Worm (Caenorhabditis elegans) whole organism, late embryonic: Measurements from ENCODE around the gene fbxa-18.

Experiments used
- C08G9.2 ChIP-seq: sonication (generic microtip); optimal IDR thresholded peaks from 2 replicates; lab custom pipeline; 2016; ENCODE audit warnings: mild to moderate bottlenecking, missing genetic modification characterization, moderate library complexity, missing compliant biosample characterization
- C38D4.7 ChIP-seq: fragments of 200-800 bp; sonication (Bioruptor generic); optimal IDR thresholded peaks from 2 replicates; lab custom pipeline; 2018; ENCODE audit warnings: mild to moderate bottlenecking, missing genetic modification characterization, moderate library complexity, missing compliant biosample characterization
- K02D7.2 ChIP-seq: sonication (generic microtip); optimal IDR thresholded peaks from 2 replicates; lab custom pipeline; 2017; ENCODE audit warnings: mild to moderate bottlenecking, missing genetic modification characterization, missing compliant biosample characterization
- K09A11.1 ChIP-seq: sonication (generic microtip); optimal IDR thresholded peaks from 2 replicates; lab custom pipeline; 2017; ENCODE audit warnings: antibody characterized with exemption, mild to moderate bottlenecking, missing genetic modification characterization, missing compliant biosample characterization; ENCODE audit not compliant: insufficient read depth
- ahr-1 ChIP-seq: sonication (generic microtip); optimal IDR thresholded peaks from 2 replicates; lab custom pipeline; 2016; ENCODE audit warnings: missing genetic modification characterization, missing compliant biosample characterization
- ceh-14 ChIP-seq: sonication (generic microtip); optimal IDR thresholded peaks from 2 replicates; lab custom pipeline; 2016; ENCODE audit warnings: missing genotype, missing genetic modification characterization, missing compliant biosample characterization
- ceh-2 ChIP-seq: sonication (generic microtip); optimal IDR thresholded peaks from 2 replicates; lab custom pipeline; 2016; ENCODE audit warnings: missing genotype, missing genetic modification characterization, missing compliant biosample characterization
- ceh-24 ChIP-seq: sonication (generic microtip); optimal IDR thresholded peaks from 2 replicates; lab custom pipeline; 2016; ENCODE audit warnings: mild to moderate bottlenecking, missing genetic modification characterization, missing compliant biosample characterization
- ceh-30 ChIP-seq: fragments of 150-350 bp; optimal IDR thresholded peaks from 2 replicates; lab custom pipeline; 2014; ENCODE audit warnings: missing biosample characterization, missing genetic modification characterization
- ceh-31 ChIP-seq: sonication (generic microtip); optimal IDR thresholded peaks from 2 replicates; lab custom pipeline; 2016; ENCODE audit warnings: missing genetic modification characterization, missing compliant biosample characterization
- ceh-48 ChIP-seq: sonication (generic microtip); optimal IDR thresholded peaks from 2 replicates; lab custom pipeline; 2016; ENCODE audit warnings: missing genetic modification characterization, inconsistent platforms, missing compliant biosample characterization
- che-1 ChIP-seq: sonication (generic microtip); optimal IDR thresholded peaks from 2 replicates; lab custom pipeline; 2016; ENCODE audit warnings: mild to moderate bottlenecking, missing genetic modification characterization, missing compliant biosample characterization
- dmd-4 ChIP-seq: sonication (generic microtip); optimal IDR thresholded peaks from 2 replicates; lab custom pipeline; 2016; ENCODE audit warnings: borderline replicate concordance, missing genetic modification characterization, missing compliant biosample characterization
- elt-2 ChIP-seq: sonication (generic microtip); optimal IDR thresholded peaks from 2 replicates; lab custom pipeline; 2016; ENCODE audit warnings: missing genetic modification reagents, missing genetic modification characterization, missing compliant biosample characterization
- elt-4 ChIP-seq: sonication (generic microtip); optimal IDR thresholded peaks from 2 replicates; lab custom pipeline; 2016; ENCODE audit warnings: missing genetic modification characterization, missing compliant biosample characterization
- hlh-6 ChIP-seq: sonication (generic microtip); optimal IDR thresholded peaks from 2 replicates; lab custom pipeline; 2016; ENCODE audit warnings: missing genotype, missing genetic modification characterization, missing compliant biosample characterization
- hlh-8 ChIP-seq: sonication (generic microtip); optimal IDR thresholded peaks from 2 replicates; lab custom pipeline; 2016; ENCODE audit warnings: missing genotype, missing genetic modification characterization, missing compliant biosample characterization
- lin-11 ChIP-seq: fragments of 200-800 bp; sonication (Bioruptor generic); optimal IDR thresholded peaks from 2 replicates; lab custom pipeline; 2018; ENCODE audit warnings: mild to moderate bottlenecking, missing genetic modification characterization, missing compliant biosample characterization
- madf-2 ChIP-seq: sonication (generic microtip); optimal IDR thresholded peaks from 2 replicates; lab custom pipeline; 2017; ENCODE audit warnings: missing genetic modification characterization, missing compliant biosample characterization
- nfya-1 ChIP-seq: sonication (generic microtip); optimal IDR thresholded peaks from 2 replicates; lab custom pipeline; 2017; ENCODE audit warnings: missing genetic modification characterization, mild to moderate bottlenecking, missing compliant biosample characterization, antibody characterized with exemption, moderate library complexity
- pag-3 ChIP-seq: sonication (generic microtip); optimal IDR thresholded peaks from 2 replicates; lab custom pipeline; 2016; ENCODE audit warnings: missing compliant biosample characterization, missing genetic modification characterization, borderline replicate concordance
- pax-1 ChIP-seq: fragments of 150-350 bp; optimal IDR thresholded peaks from 2 replicates; lab custom pipeline; 2014; ENCODE audit warnings: missing biosample characterization, missing genetic modification characterization
- pha-2 ChIP-seq: sonication (generic microtip); optimal IDR thresholded peaks from 2 replicates; lab custom pipeline; 2017; ENCODE audit warnings: mild to moderate bottlenecking, missing genetic modification characterization, missing compliant biosample characterization
- pqm-1 ChIP-seq: sonication (generic microtip); optimal IDR thresholded peaks from 2 replicates; lab custom pipeline; 2016; ENCODE audit warnings: missing genetic modification characterization, missing compliant biosample characterization
- sdc-2 ChIP-seq: sonication (generic microtip); optimal IDR thresholded peaks from 2 replicates; lab custom pipeline; 2016; ENCODE audit warnings: missing genotype, missing genetic modification characterization, missing compliant biosample characterization
- sox-2 ChIP-seq: fragments of 200-800 bp; sonication (Bioruptor generic); IDR thresholded peaks from 2 replicates; pipeline ENCODE4 v1.3.6; 2022; ENCODE audit warnings: missing genetic modification reagents, missing genetic modification characterization, missing compliant biosample characterization
- sox-4 ChIP-seq: sonication (generic microtip); optimal IDR thresholded peaks from 2 replicates; lab custom pipeline; 2017; ENCODE audit warnings: mild to moderate bottlenecking, missing genetic modification characterization, inconsistent platforms, missing compliant biosample characterization
- tbx-2 ChIP-seq: sonication (generic microtip); optimal IDR thresholded peaks from 2 replicates; lab custom pipeline; 2016; ENCODE audit warnings: missing genetic modification characterization, missing compliant biosample characterization
- tbx-7 ChIP-seq: sonication (generic microtip); optimal IDR thresholded peaks from 2 replicates; lab custom pipeline; 2016; ENCODE audit warnings: missing genotype, missing genetic modification characterization, missing compliant biosample characterization
- unc-3 ChIP-seq, 2 experiments: fragments of 200-800 bp in 1 of 2; sonication (Bioruptor generic) in 1 of 2; sonication (generic microtip) in 1 of 2; conservative IDR thresholded peaks in 1 of 2; optimal IDR thresholded peaks in 1 of 2; 2 replicates each; pipeline versions ENCODE4 v1.3.6 to Lab custom; 2016 to 2022; ENCODE audit warnings: missing compliant biosample characterization in 2 of 2, missing genetic modification characterization in 2 of 2, missing genetic modification reagents in 1 of 2
- unc-42 ChIP-seq: sonication (generic microtip); optimal IDR thresholded peaks from 2 replicates; lab custom pipeline; 2016; ENCODE audit warnings: missing genotype, missing genetic modification characterization, missing compliant biosample characterization
- unc-86 ChIP-seq: sonication (generic microtip); optimal IDR thresholded peaks from 2 replicates; lab custom pipeline; 2016; ENCODE audit warnings: missing genetic modification characterization, missing compliant biosample characterization

fbxa-18 gene

ce11 chrV:16155111-16155510 lies 12.6 kb downstream of the fbxa-18 start, which contains the start of gene str-97:
str-97 (minus strand) TSS chrV:16155211.
- TF ChIP-seq elt-4 (tag; lab: Kevin White, UChicago) (no peak), ceh-48 (no peak)

- TF ChIP-seq C08G9.2 (tag; lab: Kevin White, UChicago) = no peak
- no peak for TF ChIP-seq pqm-1 (tag; lab: Kevin White, UChicago)
- TF ChIP-seq pax-1 (tag; lab: Kevin White, UChicago) = no peak
- TF ChIP-seq unc-86 (tag; lab: Kevin White, UChicago) = no peak
- TF ChIP-seq unc-42 (tag; lab: Kevin White, UChicago) = no peak
- no peak for TF ChIP-seq ceh-31
- no peak for TF ChIP-seq lin-11
- TF ChIP-seq ceh-14 (tag; lab: Kevin White, UChicago) = no peak
- TF ChIP-seq tbx-7 (tag; lab: Kevin White, UChicago) = no peak
- TF ChIP-seq pag-3 (tag; lab: Kevin White, UChicago) = no peak
- no peak for TF ChIP-seq elt-4 (tag; lab: Kevin White, UChicago)
- no peak for TF ChIP-seq elt-2 (tag; lab: Kevin White, UChicago)
- TF ChIP-seq ceh-30 (tag; lab: Kevin White, UChicago) = no peak
- TF ChIP-seq madf-2 (tag; lab: Kevin White, UChicago) = no peak
- no peak for TF ChIP-seq dmd-4 (tag; lab: Kevin White, UChicago)
- TF ChIP-seq ahr-1 (tag; lab: Kevin White, UChicago) = no peak
- TF ChIP-seq hlh-6 (tag; lab: Kevin White, UChicago) = no peak
- no peak for TF ChIP-seq unc-3 (GFP tag; conservative IDR thresholded peaks at IDR 0.05; lab: Robert Waterston, UW)
- TF ChIP-seq unc-3 (tag; optimal IDR thresholded peaks at IDR 0.05; lab: Kevin White, UChicago) = no peak
- no peak for TF ChIP-seq sox-4 (tag; lab: Kevin White, UChicago)
Measured at ce11 chrV:16158391-16158790, 15.9 kb downstream of the fbxa-18 start, which contains the start of gene str-99. str-99 (minus strand) TSS chrV:16158491.

- TF ChIP-seq nfya-1 (tag; lab: Kevin White, UChicago) (no peak), hlh-8 (tag; lab: Kevin White, UChicago) (no peak), pha-2 (tag; lab: Kevin White, UChicago) (no peak), unc-86 (tag; lab: Kevin White, UChicago) (no peak), K09A11.1 (tag; lab: Kevin White, UChicago) (no peak)
- TF ChIP-seq, all 69 proteins: peak for 0
Measured at ce11 chrV:16159594-16159993, 17.1 kb downstream of the fbxa-18 start, which contains the start of gene F10A3.17. F10A3.17 (minus strand) TSS chrV:16159694.

ce11 chrV:16160087-16160486 lies 17.6 kb downstream of the fbxa-18 start:
- no peak for TF ChIP-seq ceh-2 (tag; lab: Kevin White, UChicago)
- no peak for TF ChIP-seq ceh-24 (tag; lab: Kevin White, UChicago)
- no peak for TF ChIP-seq ceh-30 (tag; lab: Kevin White, UChicago)
- TF ChIP-seq sdc-2 (tag; lab: Kevin White, UChicago) = no peak
- TF ChIP-seq K02D7.2 (tag; lab: Kevin White, UChicago) = no peak
- no peak for TF ChIP-seq unc-86 (tag; lab: Kevin White, UChicago)
- TF ChIP-seq tbx-2 (tag; lab: Kevin White, UChicago) = no peak
- no peak for TF ChIP-seq C38D4.7
- no peak for TF ChIP-seq ceh-31
- TF ChIP-seq sox-2 = no peak
- TF ChIP-seq sox-4 (tag; lab: Kevin White, UChicago) = no peak
- TF ChIP-seq unc-3 (GFP tag; conservative IDR thresholded peaks at IDR 0.05; lab: Robert Waterston, UW) = no peak
- TF ChIP-seq unc-3 (tag; optimal IDR thresholded peaks at IDR 0.05; lab: Kevin White, UChicago) = no peak

ce11 chrV:16162124-16162735 lies 19.8 kb downstream of the fbxa-18 start, which contains the start of the genes str-109 and F10A3.11:
str-109 (minus strand) TSS chrV:16162224.
F10A3.11 (plus strand) TSS chrV:16162685.
- TF ChIP-seq che-1 (tag; lab: Kevin White, UChicago) = no peak
